Fruit fly (Drosophila melanogaster) whole organism, embryonic: ENCODE data around the gene CG14352.

Experiments used
- B-H1 ChIP-seq: fragments of 200-800 bp; sonication (Bioruptor generic); IDR thresholded peaks from 3 replicates; pipeline ENCODE4 v1.3.6; 2022; ENCODE audit warnings: missing biosample characterization, missing genetic modification characterization
- BEAF-32 ChIP-seq: fragments of 200-800 bp; sonication (Bioruptor generic); optimal IDR thresholded peaks from 3 replicates; lab custom pipeline; 2017; ENCODE audit warnings: missing biosample characterization, missing genetic modification characterization, mild to moderate bottlenecking, moderate library complexity, missing genetic modification reagents
- CG10366 ChIP-seq: fragments of 200-800 bp; sonication (Bioruptor generic); IDR thresholded peaks from 2 replicates; pipeline ENCODE4 v1.3.6; 2022; ENCODE audit warnings: missing biosample characterization, missing genetic modification characterization
- CG10431 ChIP-seq: fragments of 200-800 bp; sonication (Bioruptor generic); optimal IDR thresholded peaks from 3 replicates; lab custom pipeline; 2018; ENCODE audit warnings: missing biosample characterization, mild to moderate bottlenecking, missing genetic modification characterization
- CG11085 ChIP-seq: fragments of 200-800 bp; sonication (Bioruptor generic); IDR thresholded peaks from 2 replicates; pipeline ENCODE4 v1.3.6; 2022; ENCODE audit warnings: missing biosample characterization, missing genetic modification characterization
- CG11723 ChIP-seq: fragments of 200-800 bp; sonication (Bioruptor generic); optimal IDR thresholded peaks from 2 replicates; lab custom pipeline; 2017; ENCODE audit warnings: missing biosample characterization, mild to moderate bottlenecking, missing genetic modification characterization
- CG1233 ChIP-seq: fragments of 200-800 bp; sonication (Bioruptor generic); optimal IDR thresholded peaks from 4 replicates; lab custom pipeline; 2018; ENCODE audit warnings: missing biosample characterization, mild to moderate bottlenecking, missing genetic modification characterization
- CG13424 ChIP-seq: fragments of 200-800 bp; sonication (Bioruptor generic); optimal IDR thresholded peaks from 2 replicates; lab custom pipeline; 2019; ENCODE audit warnings: missing biosample characterization, mild to moderate bottlenecking, missing genetic modification characterization, moderate library complexity
- CG14050 ChIP-seq: fragments of 200-800 bp; sonication (Bioruptor generic); IDR thresholded peaks from 3 replicates; pipeline ENCODE4 v1.3.6; 2022; ENCODE audit warnings: missing biosample characterization, missing genetic modification characterization
- CG15269 ChIP-seq: fragments of 200-800 bp; sonication (Bioruptor generic); optimal IDR thresholded peaks from 2 replicates; lab custom pipeline; 2018; ENCODE audit warnings: missing biosample characterization, mild to moderate bottlenecking, missing genetic modification characterization, moderate library complexity
- CG15601 ChIP-seq: fragments of 200-800 bp; sonication (Bioruptor generic); optimal IDR thresholded peaks from 3 replicates; lab custom pipeline; 2019; ENCODE audit warnings: missing biosample characterization, mild to moderate bottlenecking, missing genetic modification characterization, moderate library complexity
- CG1602 ChIP-seq: fragments of 200-800 bp; sonication (Bioruptor generic); optimal IDR thresholded peaks from 3 replicates; lab custom pipeline; 2016; ENCODE audit warnings: missing biosample characterization, missing genetic modification characterization
- CG16863 ChIP-seq: fragments of 200-800 bp; sonication (Bioruptor generic); optimal IDR thresholded peaks from 3 replicates; lab custom pipeline; 2016; ENCODE audit warnings: missing biosample characterization, missing genetic modification characterization
- CG2712 ChIP-seq: fragments of 200-800 bp; optimal IDR thresholded peaks from 3 replicates; lab custom pipeline; 2019; ENCODE audit warnings: missing biosample characterization, mild to moderate bottlenecking, missing genetic modification characterization, moderate library complexity
- CG3281 ChIP-seq: fragments of 200-800 bp; sonication (Bioruptor generic); optimal IDR thresholded peaks from 3 replicates; lab custom pipeline; 2017; ENCODE audit warnings: missing biosample characterization, mild to moderate bottlenecking, missing genetic modification characterization
- CG34224 ChIP-seq: fragments of 200-800 bp; sonication (Bioruptor generic); IDR thresholded peaks from 3 replicates; pipeline ENCODE4 v1.3.6; 2022; ENCODE audit warnings: missing biosample characterization, missing genetic modification characterization; ENCODE audit not compliant: partially characterized antibody
- CG3847 ChIP-seq: fragments of 200-800 bp; sonication (Bioruptor generic); IDR thresholded peaks from 2 replicates; pipeline ENCODE4 v1.3.6; 2022; ENCODE audit warnings: missing biosample characterization, missing genetic modification characterization
- CG5245 ChIP-seq: fragments of 200-800 bp; sonication (Bioruptor generic); optimal IDR thresholded peaks from 3 replicates; lab custom pipeline; 2016; ENCODE audit warnings: missing biosample characterization, missing genetic modification characterization
- CG6765 ChIP-seq: fragments of 200-800 bp; sonication (Bioruptor generic); optimal IDR thresholded peaks from 3 replicates; lab custom pipeline; 2017; ENCODE audit warnings: missing biosample characterization, mild to moderate bottlenecking, missing genetic modification characterization
- CG6791 ChIP-seq: fragments of 200-800 bp; sonication (Bioruptor generic); IDR thresholded peaks from 3 replicates; pipeline ENCODE4 v1.3.6; 2022; ENCODE audit warnings: missing biosample characterization, missing genetic modification characterization; ENCODE audit not compliant: partially characterized antibody
- Camta ChIP-seq: fragments of 200-800 bp; sonication (Bioruptor generic); optimal IDR thresholded peaks from 2 replicates; lab custom pipeline; 2016; ENCODE audit warnings: missing biosample characterization, missing genetic modification characterization
- E2f2 ChIP-seq: fragments of 200-800 bp; sonication (Bioruptor generic); IDR thresholded peaks from 2 replicates; pipeline ENCODE4 v1.3.6; 2022; ENCODE audit warnings: missing biosample characterization, missing genetic modification characterization
- Hand ChIP-seq: fragments of 200-800 bp; sonication (Bioruptor generic); optimal IDR thresholded peaks from 2 replicates; lab custom pipeline; 2017; ENCODE audit warnings: mild to moderate bottlenecking, missing biosample characterization, missing genetic modification reagents, missing genetic modification characterization
- Hey ChIP-seq: fragments of 200-800 bp; sonication (Bioruptor generic); optimal IDR thresholded peaks from 3 replicates; lab custom pipeline; 2018; ENCODE audit warnings: missing biosample characterization, mild to moderate bottlenecking, missing genetic modification characterization
- Ravus ChIP-seq: fragments of 200-800 bp; sonication (Bioruptor generic); IDR thresholded peaks from 2 replicates; pipeline ENCODE4 v1.3.6; 2022; ENCODE audit warnings: missing biosample characterization, missing genetic modification characterization
- Six4 ChIP-seq: fragments of 200-800 bp; sonication (Bioruptor generic); optimal IDR thresholded peaks from 2 replicates; lab custom pipeline; 2016; ENCODE audit warnings: missing biosample characterization, missing genetic modification characterization
- Spps ChIP-seq: fragments of 200-800 bp; sonication (Bioruptor generic); optimal IDR thresholded peaks from 2 replicates; lab custom pipeline; 2018; ENCODE audit warnings: missing biosample characterization, mild to moderate bottlenecking, missing genetic modification characterization
- TFAM ChIP-seq: fragments of 200-800 bp; sonication (Bioruptor generic); optimal IDR thresholded peaks from 2 replicates; lab custom pipeline; 2017; ENCODE audit warnings: missing biosample characterization, missing genetic modification characterization, inconsistent platforms
- amos ChIP-seq: fragments of 200-800 bp; sonication (Bioruptor generic); IDR thresholded peaks from 2 replicates; pipeline ENCODE4 v1.3.6; 2022; ENCODE audit warnings: missing biosample characterization, missing genetic modification characterization; ENCODE audit not compliant: partially characterized antibody
- cas ChIP-seq: fragments of 200-800 bp; sonication (Bioruptor generic); IDR thresholded peaks from 2 replicates; pipeline ENCODE4 v1.3.6; 2022; ENCODE audit warnings: missing biosample characterization, missing genetic modification characterization
- cwo ChIP-seq: fragments of 200-800 bp; sonication (Bioruptor generic); optimal IDR thresholded peaks from 3 replicates; lab custom pipeline; 2017; ENCODE audit warnings: missing biosample characterization, missing genetic modification characterization, mild to moderate bottlenecking, moderate library complexity, missing genetic modification reagents
- dimm ChIP-seq: fragments of 200-800 bp; sonication (Bioruptor generic); IDR thresholded peaks from 2 replicates; pipeline ENCODE4 v1.3.6; 2022; ENCODE audit warnings: missing biosample characterization, missing genetic modification characterization
- dysf ChIP-seq: fragments of 200-800 bp; sonication (Bioruptor generic); IDR thresholded peaks from 3 replicates; pipeline ENCODE4 v1.3.6; 2022; ENCODE audit warnings: missing biosample characterization, missing genetic modification characterization
- esg ChIP-seq: fragments of 200-800 bp; sonication (Bioruptor generic); conservative IDR thresholded peaks from 2 replicates; pipeline ENCODE4 v1.3.6; 2022; ENCODE audit warnings: missing biosample characterization, missing genetic modification characterization
- eyg ChIP-seq: fragments of 200-800 bp; sonication (Bioruptor generic); optimal IDR thresholded peaks from 3 replicates; lab custom pipeline; 2016; ENCODE audit warnings: missing biosample characterization, missing genetic modification characterization
- gem ChIP-seq: fragments of 200-800 bp; sonication (Bioruptor generic); optimal IDR thresholded peaks from 2 replicates; lab custom pipeline; 2019; ENCODE audit warnings: missing biosample characterization, mild to moderate bottlenecking, missing genetic modification characterization, moderate library complexity
- gsb ChIP-seq: fragments of 200-800 bp; sonication (Bioruptor generic); IDR thresholded peaks from 2 replicates; pipeline ENCODE4 v1.3.6; 2022; ENCODE audit warnings: missing biosample characterization, missing genetic modification characterization
- her ChIP-seq: fragments of 200-800 bp; sonication (Bioruptor generic); optimal IDR thresholded peaks from 2 replicates; lab custom pipeline; 2016; ENCODE audit warnings: missing biosample characterization, missing genetic modification characterization
- hkb ChIP-seq, 2 experiments: fragments of 200-800 bp in 1 of 2; fragments of >200 bp in 1 of 2; sonication (Bioruptor generic) in 1 of 2; IDR thresholded peaks in 1 of 2; optimal IDR thresholded peaks in 1 of 2; 2 replicates each; pipeline versions ENCODE4 v1.3.6 to Lab custom; 2017 to 2022; ENCODE audit warnings: missing biosample characterization in 1 of 2, missing genetic modification characterization in 1 of 2
- kah ChIP-seq: fragments of 200-800 bp; sonication (Bioruptor generic); optimal IDR thresholded peaks from 2 replicates; lab custom pipeline; 2018; ENCODE audit warnings: missing biosample characterization, mild to moderate bottlenecking, missing genetic modification characterization
- lola ChIP-seq, 3 experiments: fragments of >200 bp in 2 of 3; fragments of 200-800 bp in 1 of 3; sonication (Bioruptor generic) in 1 of 3; optimal IDR thresholded peaks; 2 replicates each; lab custom pipeline; 2017 to 2019; ENCODE audit warnings: missing biosample characterization in 3 of 3, missing genetic modification characterization in 3 of 3, mild to moderate bottlenecking in 1 of 3, moderate library complexity in 1 of 3
- otp ChIP-seq: fragments of 200-800 bp; sonication (Bioruptor generic); IDR thresholded peaks from 3 replicates; pipeline ENCODE4, ENCODE4 v1.3.6; 2022; ENCODE audit warnings: missing biosample characterization, missing genetic modification characterization
- pan ChIP-seq, 4 experiments: fragments of >200 bp in 3 of 4; fragments of 200-800 bp in 1 of 4; sonication (Bioruptor generic) in 1 of 4; optimal IDR thresholded peaks in 3 of 4; IDR thresholded peaks in 1 of 4; 2 replicates each; pipeline versions ENCODE4 v1.3.6 to Lab custom; 2017 to 2022; ENCODE audit warnings: missing biosample characterization in 2 of 4, missing genetic modification characterization in 2 of 4, mixed read lengths in 1 of 4
- rib ChIP-seq: fragments of 200-800 bp; sonication (Bioruptor generic); IDR thresholded peaks from 2 replicates; pipeline ENCODE4 v1.3.6; 2022; ENCODE audit warnings: missing biosample characterization, missing genetic modification characterization
- row ChIP-seq: fragments of 200-800 bp; sonication (Bioruptor generic); IDR thresholded peaks from 3 replicates; pipeline ENCODE4 v1.3.6; 2022; ENCODE audit warnings: missing biosample characterization, missing genetic modification characterization
- sens ChIP-seq: fragments of 200-800 bp; sonication (Bioruptor generic); peaks from one replicate; lab custom pipeline; 2016; ENCODE audit warnings: missing biosample characterization, missing genetic modification characterization
- shn ChIP-seq: fragments of 200-800 bp; sonication (Bioruptor generic); optimal IDR thresholded peaks from 3 replicates; lab custom pipeline; 2016; ENCODE audit warnings: missing biosample characterization, missing genetic modification characterization
- tap ChIP-seq: fragments of 200-800 bp; optimal IDR thresholded peaks from 3 replicates; lab custom pipeline; 2019; ENCODE audit warnings: missing biosample characterization, mild to moderate bottlenecking, missing genetic modification characterization, moderate library complexity
- tll ChIP-seq, 2 experiments: fragments of 200-800 bp in 1 of 2; fragments of >200 bp in 1 of 2; sonication (Bioruptor generic) in 1 of 2; optimal IDR thresholded peaks; 2 replicates each; lab custom pipeline; 2017 to 2019; ENCODE audit warnings: missing biosample characterization in 2 of 2, missing genetic modification characterization in 2 of 2, mild to moderate bottlenecking in 1 of 2, moderate library complexity in 1 of 2
- unpg ChIP-seq: fragments of 200-800 bp; sonication (Bioruptor generic); optimal IDR thresholded peaks from 3 replicates; lab custom pipeline; 2018; ENCODE audit warnings: missing biosample characterization, mild to moderate bottlenecking, missing genetic modification characterization, moderate library complexity

Gene CG14352

dm6 chr2L:1611122-1611521 lies at the start of gene CG14352, which contains the start of gene Rab3GAP1 (continued):
- peak; percentile 95 for TF ChIP-seq CG3847 (GFP tag; lab: Robert Waterston, UW)
- TF ChIP-seq B-H1 = peak; percentile 49; the same call in 2 of the 3 replicates
- peak; percentile 90 for TF ChIP-seq CG13424 (tag; lab: Kevin White, UChicago)
- peak; percentile 28 for TF ChIP-seq CG6765 (GFP tag; lab: Kevin White, UChicago)
- TF ChIP-seq BEAF-32 (GFP tag; lab: Kevin White, UChicago) = peak; percentile 50
- peak; percentile 83 for TF ChIP-seq CG3281 (GFP tag; lab: Kevin White, UChicago)
- TF ChIP-seq Camta (GFP tag; lab: Kevin White, UChicago) = peak; percentile 71
- TF ChIP-seq Six4 (GFP tag; lab: Kevin White, UChicago) = peak; percentile 73
- TF ChIP-seq CG10431 (GFP tag; lab: Kevin White, UChicago) = peak; percentile 9
- TF ChIP-seq CG5245 (GFP tag; lab: Kevin White, UChicago) = peak; percentile 84
- TF ChIP-seq Spps = peak; percentile 47
- TF ChIP-seq CG34224 (GFP tag; lab: Robert Waterston, UW) = no peak
- TF ChIP-seq dimm (GFP tag; lab: Robert Waterston, UW) = no peak
- peak; percentile 88 for TF ChIP-seq dysf
- peak; percentile 82 for TF ChIP-seq CG1602 (GFP tag; lab: Kevin White, UChicago)
- peak; percentile 32 for TF ChIP-seq her (GFP tag; lab: Kevin White, UChicago)
- TF ChIP-seq CG1233 = peak; percentile 81
- peak; percentile 59; the same call in 2 of the 3 replicates for TF ChIP-seq CG14050
- TF ChIP-seq otp (GFP tag; lab: Robert Waterston, UW) = peak; percentile 81
- peak; percentile 32 for TF ChIP-seq kah (GFP tag; lab: Kevin White, UChicago)
- no peak for TF ChIP-seq cas
- peak; percentile 83 for TF ChIP-seq CG15269 (tag; lab: Kevin White, UChicago)
- TF ChIP-seq CG11085 = peak; percentile 71
- no peak for TF ChIP-seq CG6791 (GFP tag; lab: Robert Waterston, UW)
- peak; percentile 79 for TF ChIP-seq CG10366
- TF ChIP-seq tll (GFP tag; optimal IDR thresholded peaks at IDR 0.05; lab: Kevin White, UChicago) = no peak
- TF ChIP-seq rib (GFP tag; lab: Robert Waterston, UW) = peak; percentile 37; the same call in 1 of the 2 replicates
- peak; percentile 75 for TF ChIP-seq hkb (optimal IDR thresholded peaks at IDR 0.05; lab: Kevin White, UChicago)
- peak; percentile 67; the same call in 1 of the 2 replicates for TF ChIP-seq hkb (GFP tag; IDR thresholded peaks at IDR 0.05; lab: Robert Waterston, UW)
- TF ChIP-seq eyg = peak; percentile 38
- peak; percentile 56 for TF ChIP-seq Ravus

dm6 chr2L:1568631-1569030 lies 42.6 kb upstream of the CG14352 start:
- TF ChIP-seq shn (GFP tag; lab: Kevin White, UChicago) (no peak), Spps (no peak), Hand (GFP tag; lab: Kevin White, UChicago) (no peak), sens (GFP tag; lab: Kevin White, UChicago) (peak; percentile 54), cwo (GFP tag; lab: Kevin White, UChicago) (no peak), lola (GFP tag; optimal IDR thresholded peaks at IDR 0.05; lab: Kevin White, UChicago) (no peak), tap (tag; lab: Kevin White, UChicago) (no peak), unpg (peak; percentile 7), gsb (GFP tag; lab: Robert Waterston, UW) (no peak), CG16863 (GFP tag; lab: Kevin White, UChicago) (no peak), CG15601 (tag; lab: Kevin White, UChicago) (no peak), Hey (tag; lab: Kevin White, UChicago) (no peak), E2f2 (no peak), gem (peak; percentile 43), TFAM (GFP tag; lab: Kevin White, UChicago) (no peak), amos (GFP tag; lab: Robert Waterston, UW) (no peak), CG11723 (GFP tag; lab: Kevin White, UChicago) (no peak), CG2712 (peak; percentile 14), pan (optimal IDR thresholded peaks at IDR 0.05; lab: Kevin White, UChicago) (no peak), pan (GFP tag; optimal IDR thresholded peaks at IDR 0.05 in 1 of 2, IDR thresholded peaks at IDR 0.05 in 1 of 2) (no peak), esg (GFP tag; lab: Robert Waterston, UW) (no peak), row (peak; percentile 48)
